Fruit fly (Drosophila melanogaster) whole organism, embryonic: ENCODE data around the gene Rgl.
A peak's percentile ranks its signal among the peaks of the same experiment; 100 is the strongest.

ENCODE experiments used
- Adf1 ChIP-seq: fragments of 200-800 bp; sonication (Bioruptor generic); IDR thresholded peaks from 2 replicates; pipeline ENCODE4 v1.3.6; 2022; ENCODE audit warnings: missing biosample characterization, missing genetic modification characterization
- Blimp-1 ChIP-seq: fragments of 200-800 bp; sonication (Bioruptor generic); optimal IDR thresholded peaks from 3 replicates; lab custom pipeline; 2018; ENCODE audit warnings: missing biosample characterization, missing genetic modification characterization, mild to moderate bottlenecking, moderate library complexity, missing genetic modification reagents
- CG10274 ChIP-seq: fragments of 200-800 bp; sonication (Bioruptor generic); optimal IDR thresholded peaks from 3 replicates; lab custom pipeline; 2017; ENCODE audit warnings: missing biosample characterization, mild to moderate bottlenecking, missing genetic modification characterization
- CG10959 ChIP-seq: fragments of 200-800 bp; sonication (Bioruptor generic); IDR thresholded peaks from 2 replicates; pipeline ENCODE4 v1.3.6; 2022; ENCODE audit warnings: missing biosample characterization, missing genetic modification characterization
- CG11085 ChIP-seq: fragments of 200-800 bp; sonication (Bioruptor generic); IDR thresholded peaks from 2 replicates; pipeline ENCODE4 v1.3.6; 2022; ENCODE audit warnings: missing biosample characterization, missing genetic modification characterization
- CG11723 ChIP-seq: fragments of 200-800 bp; sonication (Bioruptor generic); optimal IDR thresholded peaks from 2 replicates; lab custom pipeline; 2017; ENCODE audit warnings: missing biosample characterization, mild to moderate bottlenecking, missing genetic modification characterization
- CG12104 ChIP-seq: fragments of 200-800 bp; sonication (Bioruptor generic); optimal IDR thresholded peaks from 3 replicates; lab custom pipeline; 2016; ENCODE audit warnings: missing biosample characterization, missing genetic modification characterization
- CG13624 ChIP-seq: fragments of 200-800 bp; sonication (Bioruptor generic); optimal IDR thresholded peaks from 2 replicates; lab custom pipeline; 2016; ENCODE audit warnings: missing biosample characterization, missing genetic modification characterization
- CG17361 ChIP-seq: fragments of 200-800 bp; sonication (Bioruptor generic); IDR thresholded peaks from 3 replicates; pipeline ENCODE4 v1.3.6; 2022; ENCODE audit warnings: missing biosample characterization, missing genetic modification characterization
- CG17829 ChIP-seq: fragments of 200-800 bp; optimal IDR thresholded peaks from 2 replicates; lab custom pipeline; 2019; ENCODE audit warnings: missing biosample characterization, mild to moderate bottlenecking, missing genetic modification characterization, moderate library complexity
- CG1792 ChIP-seq: fragments of 200-800 bp; sonication (Bioruptor generic); optimal IDR thresholded peaks from 2 replicates; lab custom pipeline; 2016; ENCODE audit warnings: missing biosample characterization, missing genetic modification characterization
- CG2116 ChIP-seq: fragments of 200-800 bp; sonication (Bioruptor generic); optimal IDR thresholded peaks from 3 replicates; lab custom pipeline; 2018; ENCODE audit warnings: missing biosample characterization, mild to moderate bottlenecking, missing genetic modification characterization
- CG2199 ChIP-seq: fragments of 200-800 bp; sonication (Bioruptor generic); IDR thresholded peaks from 3 replicates; pipeline ENCODE4 v1.3.6; 2022; ENCODE audit warnings: missing biosample characterization, missing genetic modification characterization
- CG3065 ChIP-seq: fragments of 200-800 bp; sonication (Bioruptor generic); optimal IDR thresholded peaks from 2 replicates; lab custom pipeline; 2016; ENCODE audit warnings: missing biosample characterization, missing genetic modification characterization
- CG32532 ChIP-seq: fragments of 200-800 bp; sonication (Bioruptor generic); IDR thresholded peaks from 2 replicates; pipeline ENCODE4 v1.3.6; 2022; ENCODE audit warnings: missing biosample characterization, missing genetic modification characterization
- CG32772 ChIP-seq: fragments of 200-800 bp; sonication (Bioruptor generic); IDR thresholded peaks from 2 replicates; pipeline ENCODE4 v1.3.6; 2022; ENCODE audit warnings: missing biosample characterization, missing genetic modification characterization
- CG33213 ChIP-seq: fragments of 200-800 bp; sonication (Bioruptor generic); optimal IDR thresholded peaks from 3 replicates; lab custom pipeline; 2016; ENCODE audit warnings: missing biosample characterization, missing genetic modification characterization
- CG33557 ChIP-seq: fragments of 200-800 bp; sonication (Bioruptor generic); optimal IDR thresholded peaks from 2 replicates; lab custom pipeline; 2019; ENCODE audit warnings: missing biosample characterization, mild to moderate bottlenecking, missing genetic modification characterization, moderate library complexity
- CG8089 ChIP-seq: fragments of 200-800 bp; sonication (Bioruptor generic); optimal IDR thresholded peaks from 3 replicates; lab custom pipeline; 2016; ENCODE audit warnings: missing biosample characterization, missing genetic modification characterization
- CG9609 ChIP-seq: fragments of 200-800 bp; sonication (Bioruptor generic); optimal IDR thresholded peaks from 3 replicates; lab custom pipeline; 2016; ENCODE audit warnings: missing biosample characterization, missing genetic modification characterization
- CoRest ChIP-seq: fragments of 200-800 bp; sonication (Bioruptor generic); optimal IDR thresholded peaks from 3 replicates; lab custom pipeline; 2018; ENCODE audit warnings: missing biosample characterization, mild to moderate bottlenecking, missing genetic modification characterization, moderate library complexity
- D ChIP-seq, 2 experiments: fragments of 200-800 bp in 1 of 2; fragments of >200 bp in 1 of 2; sonication (Bioruptor generic) in 1 of 2; optimal IDR thresholded peaks; 2 replicates in 1 of 2; 3 replicates in 1 of 2; lab custom pipeline; 2017; ENCODE audit warnings: mild to moderate bottlenecking in 1 of 2, missing biosample characterization in 1 of 2, missing genetic modification characterization in 1 of 2, missing genetic modification reagents in 1 of 2
- Dad ChIP-seq: fragments of 200-800 bp; sonication (Bioruptor generic); optimal IDR thresholded peaks from 3 replicates; lab custom pipeline; 2016; ENCODE audit warnings: missing biosample characterization, missing genetic modification characterization
- Dfd ChIP-seq, 2 experiments: fragments of >200 bp; optimal IDR thresholded peaks; 2 replicates each; lab custom pipeline; 2017; ENCODE audit warnings: missing biosample characterization in 2 of 2, missing genetic modification characterization in 2 of 2
- Dll ChIP-seq: fragments of 200-800 bp; sonication (Bioruptor generic); IDR thresholded peaks from 4 replicates; pipeline ENCODE4 v1.3.6; 2022; ENCODE audit warnings: missing biosample characterization, missing genetic modification characterization; ENCODE audit not compliant: partially characterized antibody
- Doc2 ChIP-seq: fragments of 200-800 bp; sonication (Bioruptor generic); IDR thresholded peaks from 2 replicates; pipeline ENCODE4 v1.3.6; 2022; ENCODE audit warnings: missing biosample characterization, missing genetic modification characterization
- HmgD ChIP-seq: fragments of 200-800 bp; sonication (Bioruptor generic); optimal IDR thresholded peaks from 3 replicates; lab custom pipeline; 2016; ENCODE audit warnings: missing biosample characterization, missing genetic modification characterization
- Mad ChIP-seq: fragments of 200-800 bp; sonication (Bioruptor generic); optimal IDR thresholded peaks from 2 replicates; lab custom pipeline; 2016; ENCODE audit warnings: missing biosample characterization, missing genetic modification characterization
- Med ChIP-seq: fragments of 200-800 bp; sonication (Bioruptor generic); peaks from one replicate; lab custom pipeline; 2016; ENCODE audit warnings: missing biosample characterization, missing genetic modification characterization, mild to moderate bottlenecking, inconsistent platforms, moderate library complexity
- Mrtf ChIP-seq: fragments of 200-800 bp; sonication (Bioruptor generic); IDR thresholded peaks from 3 replicates; pipeline ENCODE4 v1.3.6; 2022; ENCODE audit warnings: missing biosample characterization, missing genetic modification characterization
- Nf-YA ChIP-seq: fragments of 200-800 bp; sonication (Bioruptor generic); IDR thresholded peaks from 2 replicates; pipeline ENCODE4 v1.3.6; 2022; ENCODE audit warnings: missing biosample characterization, missing genetic modification characterization
- Ptx1 ChIP-seq: fragments of 200-800 bp; sonication (Bioruptor generic); IDR thresholded peaks from 2 replicates; pipeline ENCODE4 v1.3.6; 2022; ENCODE audit warnings: missing biosample characterization, missing genetic modification characterization
- Six4 ChIP-seq: fragments of 200-800 bp; sonication (Bioruptor generic); optimal IDR thresholded peaks from 2 replicates; lab custom pipeline; 2016; ENCODE audit warnings: missing biosample characterization, missing genetic modification characterization
- Xrp1 ChIP-seq: fragments of 200-800 bp; sonication (Bioruptor generic); IDR thresholded peaks from 2 replicates; pipeline ENCODE4 v1.3.6; 2022; ENCODE audit warnings: missing biosample characterization, missing genetic modification characterization
- ara ChIP-seq: fragments of 200-800 bp; sonication (Bioruptor generic); IDR thresholded peaks from 2 replicates; pipeline ENCODE4 v1.3.6; 2022; ENCODE audit warnings: missing biosample characterization, missing genetic modification characterization
- bigmax ChIP-seq: fragments of 200-800 bp; sonication (Bioruptor generic); optimal IDR thresholded peaks from 2 replicates; lab custom pipeline; 2018; ENCODE audit warnings: missing biosample characterization, mild to moderate bottlenecking, missing genetic modification characterization
- br ChIP-seq: fragments of >200 bp; optimal IDR thresholded peaks from 2 replicates; lab custom pipeline; 2017
- crc ChIP-seq: fragments of 200-800 bp; sonication (Bioruptor generic); optimal IDR thresholded peaks from 2 replicates; lab custom pipeline; 2016; ENCODE audit warnings: missing biosample characterization, missing genetic modification characterization
- crp ChIP-seq, 2 experiments: fragments of 200-800 bp; sonication (Bioruptor generic); optimal IDR thresholded peaks; 2 replicates in 1 of 2; 3 replicates in 1 of 2; lab custom pipeline; 2017; ENCODE audit warnings: missing biosample characterization in 2 of 2, missing genetic modification characterization in 2 of 2, mild to moderate bottlenecking in 1 of 2, moderate library complexity in 1 of 2
- dysf ChIP-seq: fragments of 200-800 bp; sonication (Bioruptor generic); IDR thresholded peaks from 3 replicates; pipeline ENCODE4 v1.3.6; 2022; ENCODE audit warnings: missing biosample characterization, missing genetic modification characterization
- esg ChIP-seq: fragments of 200-800 bp; sonication (Bioruptor generic); conservative IDR thresholded peaks from 2 replicates; pipeline ENCODE4 v1.3.6; 2022; ENCODE audit warnings: missing biosample characterization, missing genetic modification characterization
- ftz-f1 ChIP-seq: fragments of 200-800 bp; sonication (Bioruptor generic); optimal IDR thresholded peaks from 2 replicates; lab custom pipeline; 2016; ENCODE audit warnings: missing biosample characterization, missing genetic modification characterization
- gce ChIP-seq: fragments of 200-800 bp; sonication (Bioruptor generic); IDR thresholded peaks from 3 replicates; pipeline ENCODE4 v1.3.6; 2022; ENCODE audit warnings: missing biosample characterization, missing genetic modification characterization
- gsb-n ChIP-seq: fragments of 200-800 bp; sonication (Bioruptor generic); optimal IDR thresholded peaks from 3 replicates; lab custom pipeline; 2018; ENCODE audit warnings: missing biosample characterization, mild to moderate bottlenecking, missing genetic modification characterization
- lilli ChIP-seq: fragments of 200-800 bp; sonication (Bioruptor generic); optimal IDR thresholded peaks from 3 replicates; lab custom pipeline; 2016; ENCODE audit warnings: missing biosample characterization, missing genetic modification characterization
- luna ChIP-seq: fragments of 200-800 bp; sonication (Bioruptor generic); optimal IDR thresholded peaks from 2 replicates; lab custom pipeline; 2016; ENCODE audit warnings: missing biosample characterization, missing genetic modification characterization
- nmo ChIP-seq: fragments of 200-800 bp; sonication (Bioruptor generic); optimal IDR thresholded peaks from 2 replicates; lab custom pipeline; 2018; ENCODE audit warnings: missing biosample characterization, mild to moderate bottlenecking, missing genetic modification characterization, moderate library complexity
- pita ChIP-seq: fragments of 200-800 bp; sonication (Bioruptor generic); optimal IDR thresholded peaks from 2 replicates; lab custom pipeline; 2017; ENCODE audit warnings: missing biosample characterization, mild to moderate bottlenecking, missing genetic modification characterization
- sens-2 ChIP-seq: fragments of 200-800 bp; sonication (Bioruptor generic); IDR thresholded peaks from 2 replicates; pipeline ENCODE4 v1.3.6; 2022; ENCODE audit warnings: missing biosample characterization, missing genetic modification characterization
- unpg ChIP-seq: fragments of 200-800 bp; sonication (Bioruptor generic); optimal IDR thresholded peaks from 3 replicates; lab custom pipeline; 2018; ENCODE audit warnings: missing biosample characterization, mild to moderate bottlenecking, missing genetic modification characterization, moderate library complexity

Rgl gene

DNA sequence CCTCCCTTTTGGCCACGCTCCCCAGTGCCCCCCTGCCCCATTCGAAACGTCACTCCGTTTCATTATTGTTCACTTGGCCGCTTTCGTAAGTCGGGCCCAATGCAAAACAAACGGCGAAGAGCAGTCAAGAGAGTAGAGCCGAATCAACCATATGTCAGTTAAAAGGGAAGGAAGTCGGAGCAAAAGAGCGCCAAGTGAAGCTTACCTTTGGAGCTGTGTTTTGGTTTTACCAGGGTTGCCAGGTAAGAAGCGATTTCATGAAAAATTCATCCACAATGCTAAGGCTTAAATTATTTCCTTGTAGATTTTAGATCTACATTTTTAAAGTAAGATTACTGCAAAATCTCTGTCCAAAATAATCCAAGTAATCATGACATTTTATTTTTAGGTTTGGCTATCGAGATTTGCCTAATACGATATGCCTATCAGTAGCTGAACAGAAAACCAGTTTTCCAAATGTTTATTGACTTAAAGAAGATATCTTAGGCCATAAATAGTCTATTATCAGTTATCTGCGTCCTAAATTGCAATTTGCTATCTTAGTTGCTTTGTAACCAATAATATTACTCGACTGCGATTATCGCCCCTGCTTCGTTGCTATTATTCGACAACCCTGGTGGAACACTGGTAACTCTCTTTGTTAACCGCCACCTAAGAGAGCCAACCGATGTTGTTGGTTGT is 13.5 kb upstream of the Rgl start (continued):
- TF ChIP-seq Dfd (GFP tag; optimal IDR thresholded peaks at IDR 0.05; lab: Kevin White, UChicago) = peak in 1 of 2 experiments; percentile 69
- TF ChIP-seq CG33213 (GFP tag; lab: Kevin White, UChicago) = peak; percentile 75
- peak; percentile 95 for TF ChIP-seq Med (GFP tag; lab: Kevin White, UChicago)
- no peak for TF ChIP-seq Dll
- no peak for TF ChIP-seq ftz-f1 (GFP tag; lab: Kevin White, UChicago)
- TF ChIP-seq Ptx1 (GFP tag; lab: Robert Waterston, UW) = peak; percentile 76
- TF ChIP-seq Doc2 (GFP tag; lab: Robert Waterston, UW) = no peak
- TF ChIP-seq ara (GFP tag; lab: Robert Waterston, UW) = peak; percentile 52
- peak; percentile 37 for TF ChIP-seq CG32772 (GFP tag; lab: Robert Waterston, UW)
- TF ChIP-seq CG2199 (GFP tag; lab: Robert Waterston, UW) = no peak
- no peak; the same call in none of the 2 replicates for TF ChIP-seq CG32532
- no peak for TF ChIP-seq CG10959
- peak; percentile 72 for TF ChIP-seq Mad (GFP tag; lab: Kevin White, UChicago)
- TF ChIP-seq luna (GFP tag; lab: Kevin White, UChicago) = peak; percentile 85
- TF ChIP-seq CG10274 (GFP tag; lab: Kevin White, UChicago) = peak; percentile 82
- peak; percentile 58 for TF ChIP-seq esg
- peak; percentile 91 for TF ChIP-seq CG12104 (GFP tag; lab: Kevin White, UChicago)
- TF ChIP-seq lilli = peak; percentile 91
- TF ChIP-seq CG3065 (GFP tag; lab: Kevin White, UChicago) = peak; percentile 47
- TF ChIP-seq CG1792 (GFP tag; lab: Kevin White, UChicago) = peak; percentile 87
- TF ChIP-seq CG2116 (GFP tag; lab: Kevin White, UChicago) = peak; percentile 71
- TF ChIP-seq CoRest (tag; lab: Kevin White, UChicago) = peak; percentile 96
- TF ChIP-seq CG33557 (GFP tag; lab: Kevin White, UChicago) = peak; percentile 85
- no peak for TF ChIP-seq bigmax (GFP tag; lab: Kevin White, UChicago)
- peak in 1 of 2 experiments; percentile 48 for TF ChIP-seq crp (GFP tag; optimal IDR thresholded peaks at IDR 0.05; lab: Kevin White, UChicago)
- TF ChIP-seq Six4 (GFP tag; lab: Kevin White, UChicago) = peak; percentile 81
- TF ChIP-seq Nf-YA = peak; percentile 21; the same call in 1 of the 2 replicates
- peak; percentile 93 for TF ChIP-seq CG13624 (GFP tag; lab: Kevin White, UChicago)
- TF ChIP-seq Dad = peak; percentile 89
- TF ChIP-seq D (optimal IDR thresholded peaks at IDR 0.05; lab: Kevin White, UChicago) = no peak
- peak; percentile 91 for TF ChIP-seq D (GFP tag; optimal IDR thresholded peaks at IDR 0.05; lab: Kevin White, UChicago)
- no peak for TF ChIP-seq br (lab: Kevin White, UChicago)
- TF ChIP-seq Adf1 (GFP tag; lab: Robert Waterston, UW) = no peak
- TF ChIP-seq unpg (GFP tag; lab: Kevin White, UChicago) = peak; percentile 66
- TF ChIP-seq CG11085 (GFP tag; lab: Robert Waterston, UW) = peak; percentile 53
- TF ChIP-seq Blimp-1 (GFP tag; lab: Kevin White, UChicago) = peak; percentile 77
- peak; percentile 85 for TF ChIP-seq CG8089 (GFP tag; lab: Kevin White, UChicago)
- TF ChIP-seq sens-2 = no peak
- peak; percentile 27 for TF ChIP-seq gsb-n (tag; lab: Kevin White, UChicago)
- TF ChIP-seq gce = peak; percentile 58; the same call in 1 of the 3 replicates
- TF ChIP-seq CG11723 (GFP tag; lab: Kevin White, UChicago) = peak; percentile 92
- peak; percentile 89 for TF ChIP-seq CG9609
- TF ChIP-seq HmgD (GFP tag; lab: Kevin White, UChicago) = peak; percentile 58
- peak; percentile 97 for TF ChIP-seq CG17361 (GFP tag; lab: Robert Waterston, UW)
- TF ChIP-seq Xrp1 (GFP tag; lab: Robert Waterston, UW) = peak; percentile 75; the same call in 1 of the 2 replicates
- peak; percentile 90 for TF ChIP-seq CG17829 (tag; lab: Kevin White, UChicago)
- TF ChIP-seq nmo (GFP tag; lab: Kevin White, UChicago) = peak; percentile 87
- TF ChIP-seq dysf (GFP tag; lab: Robert Waterston, UW) = peak; percentile 87
- 0 out of 3 replicates have a peak, but pooled peaks have one; percentile 60 for TF ChIP-seq Mrtf (GFP tag; lab: Robert Waterston, UW)
- peak; percentile 81 for TF ChIP-seq crc (GFP tag; lab: Kevin White, UChicago)
- no peak for TF ChIP-seq pita (GFP tag; lab: Kevin White, UChicago)
